Worm (Caenorhabditis elegans): Measurements from ENCODE around the gene C04E6.8.

The C04E6.8 gene

ce11 chrV:5883735-5884134 lies at the start of gene C04E6.8:
C04E6.8 (minus strand) TSS chrV:5883835.
- no peak for TF ChIP-seq unc-62 (GFP tag; optimal IDR thresholded peaks at IDR 0.05)

- no peak for TF ChIP-seq unc-62 (GFP tag; optimal IDR thresholded peaks at IDR 0.05)
Measured at ce11 chrV:5930588-5930987, 47.0 kb upstream of the C04E6.8 start, which contains the start of gene galt-1. galt-1 (plus strand) TSS chrV:5930905.

- TF ChIP-seq unc-62 (GFP tag; optimal IDR thresholded peaks at IDR 0.05), result no peak
Measured at ce11 chrV:5928006-5928405, 44.4 kb upstream of the C04E6.8 start.

- TF ChIP-seq unc-62 (GFP tag; optimal IDR thresholded peaks at IDR 0.05), result no peak
Measured at ce11 chrV:5927347-5927746, 43.7 kb upstream of the C04E6.8 start, which contains the start of gene srsx-17. srsx-17 (plus strand) TSS chrV:5927647.

ce11 chrV:5922236-5922635 lies 38.6 kb upstream of the C04E6.8 start, which contains the start of gene srsx-18:
srsx-18 (plus strand) TSS chrV:5922536.
- no peak for TF ChIP-seq unc-62 (GFP tag; optimal IDR thresholded peaks at IDR 0.05)

- TF ChIP-seq unc-62 (GFP tag; optimal IDR thresholded peaks at IDR 0.05), result no peak
Measured at ce11 chrV:5921761-5922160, 38.1 kb upstream of the C04E6.8 start.

- no peak for TF ChIP-seq unc-62 (GFP tag; optimal IDR thresholded peaks at IDR 0.05)
Measured at ce11 chrV:5919887-5920286, 36.3 kb upstream of the C04E6.8 start, which contains the start of gene C04E6.12. C04E6.12 (minus strand) TSS chrV:5919987.

ce11 chrV:5917707-5918106 lies 34.1 kb upstream of the C04E6.8 start, which contains the start of gene lrpr-1:
lrpr-1 (minus strand) TSS chrV:5917891.
- TF ChIP-seq unc-62 (GFP tag; optimal IDR thresholded peaks at IDR 0.05), result no peak

ce11 chrV:5916862-5917261 lies 33.2 kb upstream of the C04E6.8 start:
- no peak for TF ChIP-seq unc-62 (GFP tag; optimal IDR thresholded peaks at IDR 0.05)

ce11 chrV:5912426-5912825 lies 28.8 kb upstream of the C04E6.8 start, which contains the start of gene C04E6.13:
C04E6.13 (plus strand) TSS chrV:5912726.
- TF ChIP-seq unc-62 (GFP tag; optimal IDR thresholded peaks at IDR 0.05), result no peak

- no peak for TF ChIP-seq unc-62 (GFP tag; optimal IDR thresholded peaks at IDR 0.05)
Measured at ce11 chrV:5907090-5907489, 23.5 kb upstream of the C04E6.8 start, which contains the start of gene C04E6.4. C04E6.4 (plus strand) TSS chrV:5907390.

ce11 chrV:5906252-5906651 lies 22.6 kb upstream of the C04E6.8 start, which contains the start of gene srd-15:
srd-15 (minus strand) TSS chrV:5906352.
- no peak for TF ChIP-seq unc-62 (GFP tag; optimal IDR thresholded peaks at IDR 0.05)

- TF ChIP-seq unc-62 (GFP tag; optimal IDR thresholded peaks at IDR 0.05), result no peak
Measured at ce11 chrV:5901833-5902232, 18.2 kb upstream of the C04E6.8 start, which contains the start of gene C04E6.5. C04E6.5 (plus strand) TSS chrV:5902133.

ce11 chrV:5899940-5900339 lies 16.3 kb upstream of the C04E6.8 start, which contains the start of gene srd-16:
srd-16 (minus strand) TSS chrV:5900040.
- TF ChIP-seq unc-62 (GFP tag; optimal IDR thresholded peaks at IDR 0.05), result no peak

- no peak for TF ChIP-seq unc-62 (GFP tag; optimal IDR thresholded peaks at IDR 0.05)
Measured at ce11 chrV:5895021-5895420, 11.4 kb upstream of the C04E6.8 start, which contains the start of gene grd-9. grd-9 (plus strand) TSS chrV:5895321.

ce11 chrV:5893015-5893414 lies 9.4 kb upstream of the C04E6.8 start, which contains the start of gene C04E6.7:
C04E6.7 (plus strand) TSS chrV:5893315.
- TF ChIP-seq unc-62 (GFP tag; optimal IDR thresholded peaks at IDR 0.05), result no peak

ce11 chrV:5891204-5891603 lies 7.6 kb upstream of the C04E6.8 start:
- no peak for TF ChIP-seq unc-62 (GFP tag; optimal IDR thresholded peaks at IDR 0.05)

- TF ChIP-seq unc-62 (GFP tag; optimal IDR thresholded peaks at IDR 0.05), result no peak
Measured at ce11 chrV:5888820-5889219, 5.2 kb upstream of the C04E6.8 start.
